Worm (Caenorhabditis elegans) whole organism, L4 larva: Measurements from ENCODE around the gene pcyt-1.

Experiments
- ZK546.5 ChIP-seq, 2 experiments: sonication (generic microtip); optimal IDR thresholded peaks; 2 replicates each; lab custom pipeline; 2017; ENCODE audit warnings: missing biosample characterization in 2 of 2, missing genetic modification characterization in 2 of 2
- aly-2 ChIP-seq: sonication (generic microtip); optimal IDR thresholded peaks from 2 replicates; lab custom pipeline; 2018; ENCODE audit warnings: missing biosample characterization, missing genetic modification characterization
- ceh-82 ChIP-seq: sonication (generic microtip); optimal IDR thresholded peaks from 2 replicates; lab custom pipeline; 2017; ENCODE audit warnings: missing biosample characterization, missing genetic modification characterization
- dpl-1 ChIP-seq: fragments of 150-350 bp; optimal IDR thresholded peaks from 2 replicates; lab custom pipeline; 2014; ENCODE audit warnings: missing biosample characterization, missing genetic modification reagents, missing genetic modification characterization
- mxl-3 ChIP-seq: fragments of 200-800 bp; sonication (Bioruptor generic); optimal IDR thresholded peaks from 2 replicates; lab custom pipeline; 2018; ENCODE audit warnings: mild to moderate bottlenecking, missing genetic modification characterization, missing compliant biosample characterization
- unc-62 ChIP-seq, 3 experiments: fragments of 150-350 bp in 1 of 3; sonication (generic microtip); optimal IDR thresholded peaks in 2 of 3; peaks in 1 of 3; 1 replicate in 1 of 3; 2 replicates in 2 of 3; lab custom pipeline; 2014 to 2017; ENCODE audit warnings: missing biosample characterization in 3 of 3, missing genetic modification characterization in 3 of 3, missing genetic modification reagents in 3 of 3, missing genotype in 1 of 3

ce11 chrX:7565005-7565404 is 7.2 kb upstream of the pcyt-1 start, which contains the start of gene vps-52:
- TF ChIP-seq dpl-1 (GFP tag; lab: Kevin White, UChicago), result no peak
- no peak for TF ChIP-seq ceh-82 (tag; lab: Kevin White, UChicago)
- no peak for TF ChIP-seq aly-2 (tag; lab: Kevin White, UChicago)
- no peak for TF ChIP-seq ZK546.5 (tag; optimal IDR thresholded peaks at IDR 0.05; lab: Kevin White, UChicago)
- no peak for TF ChIP-seq mxl-3 (GFP tag; lab: Kevin White, UChicago)
- no peak for TF ChIP-seq unc-62 (GFP tag; optimal IDR thresholded peaks at IDR 0.05 in 1 of 2; lab: Kevin White, UChicago)
- no peak for TF ChIP-seq unc-62 (tag; optimal IDR thresholded peaks at IDR 0.05; lab: Kevin White, UChicago)
